Worm (Caenorhabditis elegans): ENCODE results near the gene F43C11.11.
A peak's percentile ranks its signal among the peaks of the same experiment; 100 is the strongest.

F43C11.11 gene

DNA sequence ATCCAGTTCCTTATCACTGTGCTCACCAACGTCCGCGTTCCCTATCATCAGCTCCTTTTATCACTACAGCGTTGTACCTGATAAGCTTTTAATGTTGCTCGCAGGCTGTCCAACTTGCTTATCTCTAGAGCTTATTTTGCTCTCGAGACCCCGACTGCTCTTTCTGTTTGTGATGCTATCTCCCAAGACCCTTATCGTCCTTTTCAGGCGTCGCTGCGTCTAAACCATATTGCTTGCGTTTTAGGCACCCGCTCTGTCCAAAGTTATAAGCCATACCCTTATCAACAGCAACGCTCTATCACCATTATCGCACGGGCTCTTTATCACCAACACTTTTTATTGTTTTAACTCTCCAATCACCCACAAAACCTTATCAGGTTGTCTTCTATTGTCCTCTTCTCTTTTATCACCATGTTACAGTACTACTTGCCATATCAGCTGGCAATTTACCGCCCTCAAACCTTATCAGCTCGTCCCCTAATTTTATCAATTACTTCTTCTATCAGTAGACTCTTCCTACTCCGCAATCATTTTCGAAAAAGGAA lies 15.0 kb upstream of the F43C11.11 start (continued):
- peak; percentile 77; the same call in 1 of the 2 replicates for TF ChIP-seq saeg-2 (GFP tag; IDR thresholded peaks at IDR 0.05)
- TF ChIP-seq skn-1 (tag; optimal IDR thresholded peaks at IDR 0.05) = no peak
- TF ChIP-seq unc-62 (GFP tag; optimal IDR thresholded peaks at IDR 0.05 in 1 of 2) = peak in 1 of 2 experiments; percentile 74
- no peak for TF ChIP-seq unc-62 (tag; optimal IDR thresholded peaks at IDR 0.05)
- peak; percentile 92 for TF ChIP-seq pha-4 (GFP tag; IDR thresholded peaks at IDR 0.05)
- no peak for TF ChIP-seq pha-4 (tag; optimal IDR thresholded peaks at IDR 0.05)
- TF ChIP-seq nhr-41 (GFP tag; IDR thresholded peaks at IDR 0.05) = peak; percentile 93
- 0 out of 2 replicates have a peak, but pooled peaks have one; percentile 7 for TF ChIP-seq madf-9 (GFP tag; conservative IDR thresholded peaks at IDR 0.05)
- TF ChIP-seq Y105C5A.15 (GFP tag; IDR thresholded peaks at IDR 0.05) = no peak
- TF ChIP-seq cey-2 (tag; optimal IDR thresholded peaks at IDR 0.05; ENCODE audit: borderline replicate concordance, insufficient read depth) = peak; percentile 93
- TF ChIP-seq zag-1 (tag; optimal IDR thresholded peaks at IDR 0.05) = no peak
- no peak for TF ChIP-seq zip-2 (tag; optimal IDR thresholded peaks at IDR 0.05)
- TF ChIP-seq D1046.2 (GFP tag; IDR thresholded peaks at IDR 0.05) = no peak
- TF ChIP-seq nhr-237 (tag; optimal IDR thresholded peaks at IDR 0.05) = no peak
- peak; percentile 60 for TF ChIP-seq nhr-10 (tag; optimal IDR thresholded peaks at IDR 0.05)
- no peak for TF ChIP-seq ctbp-1 (GFP tag; IDR thresholded peaks at IDR 0.05)
- TF ChIP-seq aly-2 (tag; optimal IDR thresholded peaks at IDR 0.05) = no peak
- no peak for TF ChIP-seq arid-1 (GFP tag; conservative IDR thresholded peaks at IDR 0.05)
- TF ChIP-seq lir-3 (tag; optimal IDR thresholded peaks at IDR 0.05) = no peak
- TF ChIP-seq ces-1 (GFP tag; optimal IDR thresholded peaks at IDR 0.05) = no peak
- TF ChIP-seq nhr-111 (GFP tag; optimal IDR thresholded peaks at IDR 0.05) = no peak
- TF ChIP-seq duxl-1 (tag; optimal IDR thresholded peaks at IDR 0.05; ENCODE audit: poor library complexity) = peak; percentile 77
- TF ChIP-seq egl-43 (GFP tag; IDR thresholded peaks at IDR 0.05) = no peak
- TF ChIP-seq aha-1 (tag) = peak; percentile 97
- no peak for TF ChIP-seq tag-97 (GFP tag; IDR thresholded peaks at IDR 0.05)
- TF ChIP-seq R02D3.7 (tag; optimal IDR thresholded peaks at IDR 0.05) = no peak
- peak; percentile 27 for TF ChIP-seq lin-13 (GFP tag; optimal IDR thresholded peaks at IDR 0.05)
- peak; percentile 95 for TF ChIP-seq jun-1 (tag; optimal IDR thresholded peaks at IDR 0.05)
- no peak for TF ChIP-seq fkh-10 (GFP tag; optimal IDR thresholded peaks at IDR 0.05)
- no peak for TF ChIP-seq spr-3 (GFP tag; optimal IDR thresholded peaks at IDR 0.05)
- TF ChIP-seq mdl-1 (tag; optimal IDR thresholded peaks at IDR 0.05) = peak in 1 of 2 experiments; percentile 30
- TF ChIP-seq mdt-29 (GFP tag; IDR thresholded peaks at IDR 0.05) = peak; percentile 51; the same call in 1 of the 2 replicates
- no peak for TF ChIP-seq lim-7 (GFP tag; IDR thresholded peaks at IDR 0.05)
- TF ChIP-seq F10B5.3 (tag; optimal IDR thresholded peaks at IDR 0.05) = no peak
- TF ChIP-seq ceh-32 (tag; optimal IDR thresholded peaks at IDR 0.05; ENCODE audit: poor library complexity) = no peak
- TF ChIP-seq ceh-62 (tag; optimal IDR thresholded peaks at IDR 0.05) = no peak
- TF ChIP-seq lin-15B (tag; optimal IDR thresholded peaks at IDR 0.05) = no peak
- TF ChIP-seq zfp-3 (GFP tag; conservative IDR thresholded peaks at IDR 0.05) = no peak
- peak; percentile 81 for TF ChIP-seq T20F7.1 (GFP tag; optimal IDR thresholded peaks at IDR 0.05)
- TF ChIP-seq lin-29 (GFP tag; IDR thresholded peaks at IDR 0.05) = no peak
- no peak; the same call in 1 of the 2 replicates for TF ChIP-seq dmd-8 (GFP tag; IDR thresholded peaks at IDR 0.05)
- no peak for TF ChIP-seq daf-12 (tag; optimal IDR thresholded peaks at IDR 0.05)
- peak; percentile 95 for TF ChIP-seq nhr-48 (tag; optimal IDR thresholded peaks at IDR 0.05)
- TF ChIP-seq ZK337.2 (GFP tag; IDR thresholded peaks at IDR 0.05) = 0 out of 2 replicates have a peak, but pooled peaks have one; percentile 31
- no peak for TF ChIP-seq snpc-4 (tag; optimal IDR thresholded peaks at IDR 0.05)
- no peak for TF ChIP-seq dmd-9 (GFP tag; IDR thresholded peaks at IDR 0.05)
- TF ChIP-seq nhr-28 (tag; optimal IDR thresholded peaks at IDR 0.05) = peak; percentile 95
- TF ChIP-seq dve-1 (tag; optimal IDR thresholded peaks at IDR 0.05; ENCODE audit: insufficient read depth) = peak; percentile 91
- no peak for TF ChIP-seq ceh-44 (GFP tag; IDR thresholded peaks at IDR 0.05)
- no peak; the same call in 1 of the 2 replicates for TF ChIP-seq lin-38 (GFP tag; IDR thresholded peaks at IDR 0.05)
- TF ChIP-seq unc-39 (tag; optimal IDR thresholded peaks at IDR 0.05) = no peak
- TF ChIP-seq php-3 (GFP tag; IDR thresholded peaks at IDR 0.05) = peak; percentile 100
